Fruit fly (Drosophila melanogaster) whole organism, adult: ENCODE data around the gene Exo84.

Source experiments
- CG11617 ChIP-seq: fragments of 200-800 bp; sonication (Bioruptor generic); optimal IDR thresholded peaks from 2 replicates; lab custom pipeline; 2017; ENCODE audit warnings: mild to moderate bottlenecking, missing biosample characterization, missing genetic modification reagents, missing genetic modification characterization
- CG12768 ChIP-seq: fragments of 200-800 bp; sonication (Bioruptor generic); optimal IDR thresholded peaks from 2 replicates; lab custom pipeline; 2017; ENCODE audit warnings: missing biosample characterization, missing genetic modification characterization, mild to moderate bottlenecking, moderate library complexity, missing genetic modification reagents
- CG14711 ChIP-seq: fragments of 200-800 bp; sonication (Bioruptor generic); optimal IDR thresholded peaks from 2 replicates; lab custom pipeline; 2018; ENCODE audit warnings: missing biosample characterization, mild to moderate bottlenecking, missing genetic modification characterization, moderate library complexity
- CG1620 ChIP-seq: fragments of 200-800 bp; sonication (Bioruptor generic); optimal IDR thresholded peaks from 2 replicates; lab custom pipeline; 2016; ENCODE audit warnings: missing biosample characterization, missing genetic modification characterization
- CG33017 ChIP-seq: fragments of 200-800 bp; sonication (Bioruptor generic); optimal IDR thresholded peaks from 2 replicates; lab custom pipeline; 2018; ENCODE audit warnings: missing biosample characterization, mild to moderate bottlenecking, missing genetic modification characterization, moderate library complexity
- CG5204 ChIP-seq: fragments of 200-800 bp; sonication (Bioruptor generic); optimal IDR thresholded peaks from 2 replicates; lab custom pipeline; 2016; ENCODE audit warnings: missing biosample characterization, missing genetic modification characterization
- CG7045 ChIP-seq: fragments of 200-800 bp; sonication (Bioruptor generic); optimal IDR thresholded peaks from 2 replicates; lab custom pipeline; 2017; ENCODE audit warnings: missing biosample characterization, mild to moderate bottlenecking, missing genetic modification characterization
- CG7101 ChIP-seq: fragments of 200-800 bp; sonication (Bioruptor generic); optimal IDR thresholded peaks from 2 replicates; lab custom pipeline; 2018; ENCODE audit warnings: missing biosample characterization, mild to moderate bottlenecking, missing genetic modification characterization, moderate library complexity
- Clk ChIP-seq: fragments of 200-800 bp; sonication (Bioruptor generic); optimal IDR thresholded peaks from 2 replicates; lab custom pipeline; 2017; ENCODE audit warnings: missing biosample characterization, missing genetic modification characterization
- Crg-1 ChIP-seq: fragments of 200-800 bp; sonication (Bioruptor generic); optimal IDR thresholded peaks from 2 replicates; lab custom pipeline; 2016; ENCODE audit warnings: missing biosample characterization, missing genetic modification characterization
- Hr96 ChIP-seq: fragments of 200-800 bp; sonication (Bioruptor generic); optimal IDR thresholded peaks from 2 replicates; lab custom pipeline; 2016; ENCODE audit warnings: missing biosample characterization, missing genetic modification characterization
- Mnt ChIP-seq: fragments of 200-800 bp; sonication (Bioruptor generic); optimal IDR thresholded peaks from 2 replicates; lab custom pipeline; 2016; ENCODE audit warnings: missing biosample characterization, mild to moderate bottlenecking, missing genetic modification characterization
- bab1 ChIP-seq: fragments of 200-800 bp; sonication (Bioruptor generic); optimal IDR thresholded peaks from 3 replicates; lab custom pipeline; 2019; ENCODE audit warnings: missing biosample characterization, mild to moderate bottlenecking, missing genetic modification characterization, moderate library complexity
- cic ChIP-seq: fragments of 200-800 bp; sonication (Bioruptor generic); optimal IDR thresholded peaks from 2 replicates; lab custom pipeline; 2017; ENCODE audit warnings: missing biosample characterization, mild to moderate bottlenecking, missing genetic modification characterization, moderate library complexity
- cnc ChIP-seq, 2 experiments: fragments of >200 bp; optimal IDR thresholded peaks; 2 replicates each; lab custom pipeline; 2017
- kay ChIP-seq: fragments of 200-800 bp; sonication (Bioruptor generic); peaks from one replicate; lab custom pipeline; 2016; ENCODE audit warnings: missing biosample characterization, missing genetic modification characterization, borderline replicate concordance
- ovo ChIP-seq: fragments of 200-800 bp; sonication (Bioruptor generic); optimal IDR thresholded peaks from 2 replicates; lab custom pipeline; 2016; ENCODE audit warnings: missing biosample characterization, missing genetic modification characterization
- pad ChIP-seq: fragments of 200-800 bp; sonication (Bioruptor generic); optimal IDR thresholded peaks from 3 replicates; lab custom pipeline; 2017; ENCODE audit warnings: missing biosample characterization, missing genetic modification characterization, mild to moderate bottlenecking, moderate library complexity, missing genetic modification reagents
- tj ChIP-seq: fragments of 200-800 bp; sonication (Bioruptor generic); optimal IDR thresholded peaks from 3 replicates; lab custom pipeline; 2017; ENCODE audit warnings: missing biosample characterization, mild to moderate bottlenecking, missing genetic modification characterization, moderate library complexity
- toe ChIP-seq: fragments of 200-800 bp; sonication (Bioruptor generic); optimal IDR thresholded peaks from 2 replicates; lab custom pipeline; 2016; ENCODE audit warnings: missing biosample characterization, missing genetic modification characterization

The Exo84 gene

DNA sequence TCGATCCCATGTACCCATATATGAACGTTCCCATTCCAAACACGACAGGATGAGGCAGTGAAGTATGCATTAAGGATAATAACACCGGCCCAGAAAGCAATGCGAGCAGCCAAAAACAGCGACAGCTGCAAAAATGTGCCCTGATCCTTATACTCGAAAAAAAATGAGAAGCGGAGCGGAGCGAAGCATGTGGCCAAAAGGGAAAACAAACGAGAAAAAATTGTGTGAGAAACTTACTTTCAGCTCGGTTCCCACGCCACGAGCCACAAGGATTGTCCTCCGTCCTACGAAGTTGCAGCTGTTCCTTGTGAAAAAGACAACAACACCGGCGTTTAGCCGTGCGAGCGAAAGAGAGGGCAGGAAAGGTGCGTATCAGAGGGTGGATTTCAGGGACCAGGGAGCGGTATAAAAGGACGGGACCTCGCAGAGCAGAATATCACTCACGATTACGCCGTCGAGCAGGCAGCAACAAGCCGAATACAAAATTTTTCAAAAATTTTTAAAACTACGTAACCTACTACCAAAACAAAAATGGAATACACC is 12.2 kb downstream of the Exo84 start:
- TF ChIP-seq cic (GFP tag; lab: Kevin White, UChicago) (no peak), CG12768 (no peak), Mnt (no peak), Clk (GFP tag; lab: Kevin White, UChicago) (no peak), toe (GFP tag; lab: Kevin White, UChicago) (no peak), CG7045 (no peak), CG14711 (tag; lab: Kevin White, UChicago) (no peak), pad (no peak), kay (GFP tag; lab: Kevin White, UChicago) (no peak), cnc (optimal IDR thresholded peaks at IDR 0.05; lab: Kevin White, UChicago) (no peak)

dm6 chr3R:26037899-26038298 is 14.2 kb downstream of the Exo84 start:
- TF ChIP-seq pad, result no peak
- TF ChIP-seq bab1, result no peak
- TF ChIP-seq tj (GFP tag; lab: Kevin White, UChicago), result no peak
- no peak for TF ChIP-seq CG5204 (GFP tag; lab: Kevin White, UChicago)
- TF ChIP-seq kay (GFP tag; lab: Kevin White, UChicago), result no peak
- TF ChIP-seq Clk (GFP tag; lab: Kevin White, UChicago), result no peak
- TF ChIP-seq CG1620 (GFP tag; lab: Kevin White, UChicago), result no peak
- TF ChIP-seq CG11617 (GFP tag; lab: Kevin White, UChicago), result no peak

DNA sequence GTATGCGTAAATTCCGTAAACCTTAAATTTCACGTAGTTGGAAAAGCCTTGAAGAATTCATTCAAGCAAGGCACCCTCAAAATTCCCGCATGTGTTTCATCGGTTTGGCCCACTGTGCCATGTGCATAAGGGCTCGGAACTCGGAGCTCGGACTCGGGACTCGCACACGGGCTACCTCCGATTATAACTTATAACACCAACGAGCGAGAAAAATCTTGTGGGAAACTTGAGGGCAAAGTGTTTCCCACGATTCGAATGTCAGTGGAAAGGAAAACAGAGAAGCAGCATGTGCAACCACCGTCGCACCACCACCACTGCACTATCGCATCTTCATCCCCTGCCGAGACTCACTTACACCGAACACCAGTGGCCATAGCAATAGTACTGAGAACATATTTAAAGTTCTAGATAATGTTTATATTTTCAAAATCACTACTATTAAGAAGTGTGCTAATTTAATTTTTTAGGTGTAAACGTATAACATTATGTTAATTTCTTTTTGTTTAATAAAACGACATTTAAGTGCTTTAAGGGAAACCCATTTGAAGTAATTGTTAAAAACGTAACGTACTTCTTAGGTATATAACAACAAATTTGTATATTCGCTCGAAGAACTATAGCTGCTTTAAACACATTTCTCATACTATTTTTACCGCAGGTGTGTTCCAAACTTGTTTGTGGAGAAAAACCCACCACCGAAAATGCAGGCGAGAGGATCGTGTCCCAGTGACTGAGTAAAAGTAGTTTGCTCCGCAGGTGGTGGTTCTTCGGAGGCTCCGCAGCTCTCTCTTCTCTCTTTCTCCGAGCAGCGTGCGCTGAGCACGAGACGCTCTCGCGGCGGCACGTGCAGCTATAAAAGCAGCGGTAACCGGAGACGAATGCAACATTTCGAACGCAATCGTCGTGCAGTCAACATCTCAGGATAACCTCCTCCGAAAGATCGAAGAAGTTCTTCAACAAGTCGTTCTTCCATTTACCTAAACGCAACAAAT is 15.6 kb downstream of the Exo84 start:
- TF ChIP-seq CG7101 (tag; lab: Kevin White, UChicago) (peak; percentile 34), bab1 (no peak)

- TF ChIP-seq toe (GFP tag; lab: Kevin White, UChicago) (no peak), CG7045 (no peak), bab1 (no peak), CG1620 (GFP tag; lab: Kevin White, UChicago) (no peak), CG12768 (no peak), Clk (GFP tag; lab: Kevin White, UChicago) (no peak), tj (GFP tag; lab: Kevin White, UChicago) (no peak), Crg-1 (GFP tag; lab: Kevin White, UChicago) (no peak), CG7101 (tag; lab: Kevin White, UChicago) (no peak), CG5204 (GFP tag; lab: Kevin White, UChicago) (no peak), cic (GFP tag; lab: Kevin White, UChicago) (no peak), kay (GFP tag; lab: Kevin White, UChicago) (no peak), Hr96 (no peak), CG14711 (tag; lab: Kevin White, UChicago) (no peak), cnc (optimal IDR thresholded peaks at IDR 0.05; lab: Kevin White, UChicago) (no peak), CG11617 (GFP tag; lab: Kevin White, UChicago) (no peak), pad (no peak), CG33017 (tag; lab: Kevin White, UChicago) (no peak), ovo (GFP tag; lab: Kevin White, UChicago) (no peak), Mnt (no peak)
These were observed 16.7 kb downstream of the Exo84 start for dm6 chr3R:26035369-26035656.

- TF ChIP-seq tj (GFP tag; lab: Kevin White, UChicago) (peak; percentile 42), CG5204 (GFP tag; lab: Kevin White, UChicago) (no peak)
These were observed 17.3 kb downstream of the Exo84 start for dm6 chr3R:26034643-26035368.

DNA sequence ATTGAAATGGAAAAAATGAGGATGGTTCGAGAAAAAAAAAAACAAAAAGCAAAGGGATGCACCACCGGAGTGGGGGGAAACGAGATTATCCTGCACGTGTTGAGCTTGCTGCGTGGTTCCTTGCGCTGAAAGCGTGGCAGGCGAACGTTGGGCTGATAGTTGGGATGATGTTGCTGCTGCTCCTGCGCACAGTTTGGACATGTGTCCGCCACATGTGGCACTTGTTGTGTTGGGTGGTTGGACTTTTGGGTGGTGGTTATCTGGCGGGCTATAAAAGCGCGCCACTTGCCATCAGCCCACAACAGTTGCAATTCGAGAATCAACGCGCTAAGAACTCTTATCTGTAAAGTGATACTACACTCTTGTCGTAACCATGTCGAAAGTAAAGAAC is 19.5 kb downstream of the Exo84 start:
- TF ChIP-seq cic (GFP tag; lab: Kevin White, UChicago) (no peak), Clk (GFP tag; lab: Kevin White, UChicago) (no peak), CG5204 (GFP tag; lab: Kevin White, UChicago) (no peak), CG1620 (GFP tag; lab: Kevin White, UChicago) (no peak), cnc (optimal IDR thresholded peaks at IDR 0.05; lab: Kevin White, UChicago) (no peak), CG11617 (GFP tag; lab: Kevin White, UChicago) (no peak), pad (no peak), ovo (GFP tag; lab: Kevin White, UChicago) (no peak), CG14711 (tag; lab: Kevin White, UChicago) (no peak), CG7101 (tag; lab: Kevin White, UChicago) (no peak), toe (GFP tag; lab: Kevin White, UChicago) (no peak), CG33017 (tag; lab: Kevin White, UChicago) (no peak), CG12768 (no peak), Hr96 (no peak)
